Worm (Caenorhabditis elegans): ENCODE data around the gene kbp-3.

Gene kbp-3

ce11 chrII:14357936-14358416 lies 31.9 kb downstream of the kbp-3 start, which contains the start of the genes agl-1 and pfs-2 (continued):
- TF ChIP-seq nhr-77 (tag; optimal IDR thresholded peaks at IDR 0.05), result peak; percentile 73
- TF ChIP-seq irx-1 (tag; optimal IDR thresholded peaks at IDR 0.05), result peak; percentile 63
- peak in 1 of 6 experiments; percentile 34 for TF ChIP-seq elt-3 (tag; optimal IDR thresholded peaks at IDR 0.05)
- no peak for TF ChIP-seq ceh-88 (GFP tag; IDR thresholded peaks at IDR 0.05)
- TF ChIP-seq dsc-1 (tag; optimal IDR thresholded peaks at IDR 0.05), result peak; percentile 68
- TF ChIP-seq blmp-1 (tag; optimal IDR thresholded peaks at IDR 0.05), result no peak
- peak; percentile 19 for TF ChIP-seq nhr-11 (tag; optimal IDR thresholded peaks at IDR 0.05)
- peak; percentile 87 for TF ChIP-seq rnt-1 (tag; optimal IDR thresholded peaks at IDR 0.05)
- TF ChIP-seq pax-3 (tag; optimal IDR thresholded peaks at IDR 0.05), result no peak
- peak; percentile 56 for TF ChIP-seq nhr-20 (tag; optimal IDR thresholded peaks at IDR 0.05)
- peak; percentile 71 for TF ChIP-seq nhr-19 (GFP tag; conservative IDR thresholded peaks at IDR 0.05)
- TF ChIP-seq mdl-1 (tag; optimal IDR thresholded peaks at IDR 0.05), result peak in 1 of 2 experiments; percentile 84
- no peak for TF ChIP-seq C34B4.2 (tag; optimal IDR thresholded peaks at IDR 0.05)
- peak; percentile 69 for TF ChIP-seq tbx-2 (tag; optimal IDR thresholded peaks at IDR 0.05)
- no peak for TF ChIP-seq hlh-17 (GFP tag; optimal IDR thresholded peaks at IDR 0.05; ENCODE audit: borderline replicate concordance)
- peak; percentile 89 to 96 for TF ChIP-seq lin-35 (GFP tag; optimal IDR thresholded peaks at IDR 0.05)
- TF ChIP-seq elt-2 (tag; optimal IDR thresholded peaks at IDR 0.05), result no peak
- peak; percentile 83 for TF ChIP-seq nhr-71 (tag; optimal IDR thresholded peaks at IDR 0.05)
- TF ChIP-seq skn-1 (tag; optimal IDR thresholded peaks at IDR 0.05), result peak; percentile 84

- no peak for TF ChIP-seq unc-98 (GFP tag; IDR thresholded peaks at IDR 0.05)
- TF ChIP-seq fos-1 (tag; optimal IDR thresholded peaks at IDR 0.05), result no peak
- no peak for TF ChIP-seq tbx-2 (tag; optimal IDR thresholded peaks at IDR 0.05)
- no peak for TF ChIP-seq fkh-10 (GFP tag; optimal IDR thresholded peaks at IDR 0.05)
- no peak for TF ChIP-seq skn-1 (tag; optimal IDR thresholded peaks at IDR 0.05)
- TF ChIP-seq nhr-47 (tag; optimal IDR thresholded peaks at IDR 0.05), result no peak
- TF ChIP-seq efl-1 (optimal IDR thresholded peaks at IDR 0.05), result no peak
- no peak for TF ChIP-seq efl-1 (GFP tag; optimal IDR thresholded peaks at IDR 0.05 in 1 of 2)
- TF ChIP-seq isw-1 (GFP tag; IDR thresholded peaks at IDR 0.05), result no peak
- no peak for TF ChIP-seq Y116A8C.19 (tag; optimal IDR thresholded peaks at IDR 0.05; ENCODE audit: borderline replicate concordance)
- no peak for TF ChIP-seq jun-1 (tag; optimal IDR thresholded peaks at IDR 0.05)
- TF ChIP-seq elt-2 (tag; optimal IDR thresholded peaks at IDR 0.05), result no peak
- no peak for TF ChIP-seq unc-62 (GFP tag; optimal IDR thresholded peaks at IDR 0.05)
- no peak for TF ChIP-seq tlp-1 (tag; optimal IDR thresholded peaks at IDR 0.05)
- no peak for TF ChIP-seq unc-86 (tag; optimal IDR thresholded peaks at IDR 0.05)
- TF ChIP-seq alr-1 (tag; optimal IDR thresholded peaks at IDR 0.05; ENCODE audit: borderline replicate concordance), result no peak
- no peak for TF ChIP-seq unc-130 (tag; optimal IDR thresholded peaks at IDR 0.05)
- TF ChIP-seq ces-1 (GFP tag; optimal IDR thresholded peaks at IDR 0.05), result no peak
Observed at ce11 chrII:14351352-14351751, 38.5 kb downstream of the kbp-3 start.

- peak; percentile 3 for TF ChIP-seq snu-23 (GFP tag; optimal IDR thresholded peaks at IDR 0.05)
- peak; percentile 5 for TF ChIP-seq nhr-71 (tag; optimal IDR thresholded peaks at IDR 0.05)
- no peak for TF ChIP-seq isw-1 (GFP tag; IDR thresholded peaks at IDR 0.05)
- no peak for TF ChIP-seq nhr-12 (tag; optimal IDR thresholded peaks at IDR 0.05)
- peak; percentile 60 for TF ChIP-seq nhr-85 (tag)
- TF ChIP-seq C04F5.9 (tag; optimal IDR thresholded peaks at IDR 0.05), result no peak
- TF ChIP-seq lsy-2 (tag; optimal IDR thresholded peaks at IDR 0.05), result peak in 1 of 2 experiments; percentile 23
- TF ChIP-seq egl-13 (tag; optimal IDR thresholded peaks at IDR 0.05), result no peak
- no peak for TF ChIP-seq unc-62 (GFP tag; optimal IDR thresholded peaks at IDR 0.05)
- no peak for TF ChIP-seq ceh-63 (GFP tag; optimal IDR thresholded peaks at IDR 0.05)
Observed at ce11 chrII:14350768-14351167, 39.1 kb downstream of the kbp-3 start.
